Worm (Caenorhabditis elegans): ENCODE measurements around the gene ZK792.1.

DNA sequence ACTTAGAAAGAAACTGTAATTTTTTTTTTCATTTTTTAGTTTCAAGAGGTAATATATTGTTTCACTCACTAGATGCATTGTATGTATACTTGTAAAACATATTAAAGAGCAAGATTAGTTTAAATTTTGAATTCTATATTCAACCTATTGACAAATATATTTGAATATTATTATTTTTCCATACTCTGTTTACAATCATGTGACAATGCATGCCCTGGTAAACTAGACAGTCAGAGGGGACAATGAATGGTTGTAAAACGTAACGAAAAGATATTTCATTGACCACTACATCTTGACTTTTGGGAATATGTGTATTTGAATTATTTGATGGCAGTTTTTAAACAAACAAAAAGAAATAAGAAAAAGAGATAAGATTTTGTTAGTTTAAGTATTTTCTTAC is 37.3 kb upstream of the ZK792.1 start:
- TF ChIP-seq tbx-7 (tag; optimal IDR thresholded peaks at IDR 0.05) = no peak
- TF ChIP-seq ama-1 (optimal IDR thresholded peaks at IDR 0.05) = no peak
- TF ChIP-seq dve-1 (tag; optimal IDR thresholded peaks at IDR 0.05) = no peak
- TF ChIP-seq unc-3 (GFP tag; conservative IDR thresholded peaks at IDR 0.05) = no peak
- TF ChIP-seq unc-3 (tag; optimal IDR thresholded peaks at IDR 0.05) = no peak
